Fruit fly (Drosophila melanogaster): ENCODE results near the gene CG43094.
A peak's percentile ranks its signal among the peaks of the same experiment; 100 is the strongest.

Gene CG43094

DNA sequence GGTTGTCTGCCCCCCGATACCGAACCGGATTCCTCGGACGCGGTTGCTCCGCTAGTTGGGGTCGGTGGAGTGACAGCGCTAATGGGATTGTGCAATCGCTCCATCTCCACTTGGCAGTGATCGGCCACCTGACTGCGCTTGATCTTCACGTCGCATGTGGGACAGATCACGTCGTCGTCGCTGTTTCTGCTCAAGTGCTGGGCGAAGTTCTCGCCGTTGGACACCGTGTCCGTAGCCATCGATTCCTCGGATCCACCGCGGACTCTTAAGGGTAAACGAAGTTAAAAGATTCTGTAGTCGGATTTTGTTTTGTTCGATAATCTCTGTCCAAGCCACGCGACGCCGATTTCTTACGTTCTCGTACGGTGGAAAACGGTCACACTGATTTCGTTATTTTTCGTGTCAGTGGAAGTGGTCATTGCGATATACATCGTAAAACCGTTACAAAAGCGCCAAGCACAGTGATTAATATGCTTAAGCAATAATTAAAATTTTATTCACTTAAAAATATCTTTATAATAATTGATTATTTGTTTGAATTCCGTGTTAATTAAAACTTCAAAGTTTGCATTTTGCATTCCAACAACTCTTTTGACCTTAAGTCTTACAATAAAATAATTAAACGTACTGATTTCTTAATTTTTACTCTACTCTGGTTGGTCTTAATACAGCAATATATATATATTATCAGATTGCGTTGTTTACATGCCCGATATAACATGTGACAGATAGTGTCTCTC lies 44.6 kb downstream of the CG43094 start, which contains the start of gene RNF220 (continued):
- peak; percentile 37 for TF ChIP-seq Sox15 (GFP tag; optimal IDR thresholded peaks at IDR 0.05)
- peak; percentile 31 for TF ChIP-seq achi (GFP tag; optimal IDR thresholded peaks at IDR 0.05)
- no peak for TF ChIP-seq vri (GFP tag; optimal IDR thresholded peaks at IDR 0.05)
- TF ChIP-seq CG8119 (GFP tag; IDR thresholded peaks at IDR 0.05) = peak; percentile 19; the same call in 1 of the 3 replicates
- no peak for TF ChIP-seq Hr38 (GFP tag; optimal IDR thresholded peaks at IDR 0.05)
- TF ChIP-seq Eip93F (GFP tag; optimal IDR thresholded peaks at IDR 0.05) = no peak
- no peak for TF ChIP-seq topi (GFP tag; optimal IDR thresholded peaks at IDR 0.05)
- 0 out of 2 replicates have a peak, but pooled peaks have one; percentile 24 for TF ChIP-seq CG15336 (GFP tag; IDR thresholded peaks at IDR 0.05)
- peak; percentile 15 for TF ChIP-seq CG3032 (tag; optimal IDR thresholded peaks at IDR 0.05)
- TF ChIP-seq Blimp-1 (GFP tag; optimal IDR thresholded peaks at IDR 0.05) = no peak
- no peak for TF ChIP-seq CG9139 (GFP tag; optimal IDR thresholded peaks at IDR 0.05)
- peak; percentile 48 for TF ChIP-seq CG32006 (GFP tag; optimal IDR thresholded peaks at IDR 0.05)
- peak; percentile 12 for TF ChIP-seq CG34406 (GFP tag; optimal IDR thresholded peaks at IDR 0.05)
- no peak for TF ChIP-seq spab (GFP tag; optimal IDR thresholded peaks at IDR 0.05)
- peak; percentile 28 for TF ChIP-seq esn (GFP tag; optimal IDR thresholded peaks at IDR 0.05)
- TF ChIP-seq CG6854 (GFP tag; optimal IDR thresholded peaks at IDR 0.05) = no peak
- no peak for TF ChIP-seq Gug (GFP tag; IDR thresholded peaks at IDR 0.05)
- TF ChIP-seq fkh (GFP tag; optimal IDR thresholded peaks at IDR 0.05) = peak; percentile 26
- no peak for TF ChIP-seq ss (GFP tag; optimal IDR thresholded peaks at IDR 0.05)
- peak; percentile 67; the same call in 2 of the 3 replicates for TF ChIP-seq eg (GFP tag; IDR thresholded peaks at IDR 0.05)
- TF ChIP-seq CG8632 (GFP tag; optimal IDR thresholded peaks at IDR 0.05) = peak; percentile 23
- peak; percentile 20 for TF ChIP-seq CG4318 (GFP tag; optimal IDR thresholded peaks at IDR 0.05)

- TF ChIP-seq Ets21C (GFP tag; optimal IDR thresholded peaks at IDR 0.05) (no peak), svp (GFP tag) (peak; percentile 97), fd59A (GFP tag; optimal IDR thresholded peaks at IDR 0.05) (no peak), Eip93F (GFP tag; optimal IDR thresholded peaks at IDR 0.05) (peak; percentile 10), CG8632 (GFP tag; optimal IDR thresholded peaks at IDR 0.05) (peak; percentile 45), OdsH (GFP tag; optimal IDR thresholded peaks at IDR 0.05) (peak; percentile 71), Eip78C (GFP tag) (peak; percentile 89), pdm3 (GFP tag; optimal IDR thresholded peaks at IDR 0.05) (peak; percentile 38), CG9139 (GFP tag; optimal IDR thresholded peaks at IDR 0.05) (peak; percentile 18), Eip75B (GFP tag; optimal IDR thresholded peaks at IDR 0.05) (peak; percentile 46), Sox102F (GFP tag; optimal IDR thresholded peaks at IDR 0.05) (peak; percentile 52), Hr39 (GFP tag; optimal IDR thresholded peaks at IDR 0.05) (peak; percentile 33), dac (GFP tag; optimal IDR thresholded peaks at IDR 0.05) (no peak), CG6808 (GFP tag; optimal IDR thresholded peaks at IDR 0.05) (peak; percentile 32), CG6854 (GFP tag; optimal IDR thresholded peaks at IDR 0.05) (no peak), CG3032 (tag; optimal IDR thresholded peaks at IDR 0.05) (peak; percentile 78), fd85E (GFP tag; optimal IDR thresholded peaks at IDR 0.05) (peak; percentile 0), vri (GFP tag; optimal IDR thresholded peaks at IDR 0.05) (peak; percentile 54), CG34406 (GFP tag; optimal IDR thresholded peaks at IDR 0.05) (peak; percentile 71), CG8119 (GFP tag; IDR thresholded peaks at IDR 0.05) (peak; percentile 80), Lpt (GFP tag; optimal IDR thresholded peaks at IDR 0.05) (peak; percentile 54), esn (GFP tag; optimal IDR thresholded peaks at IDR 0.05) (peak; percentile 73), Hr4 (GFP tag; optimal IDR thresholded peaks at IDR 0.05) (peak; percentile 54), CG10631 (GFP tag; optimal IDR thresholded peaks at IDR 0.05) (peak; percentile 71), CG32006 (GFP tag; optimal IDR thresholded peaks at IDR 0.05) (peak; percentile 62), CG11294 (GFP tag; IDR thresholded peaks at IDR 0.05) (peak; percentile 22; the same call in 1 of the 2 replicates), CG15336 (GFP tag; IDR thresholded peaks at IDR 0.05) (peak; percentile 88), CG4318 (GFP tag; optimal IDR thresholded peaks at IDR 0.05) (no peak), Hr38 (GFP tag; optimal IDR thresholded peaks at IDR 0.05) (no peak), CG6276 (GFP tag; optimal IDR thresholded peaks at IDR 0.05) (peak; percentile 40), eg (GFP tag; IDR thresholded peaks at IDR 0.05) (peak; percentile 84; the same call in 2 of the 3 replicates), net (GFP tag; optimal IDR thresholded peaks at IDR 0.05) (peak; percentile 55), acj6 (GFP tag; optimal IDR thresholded peaks at IDR 0.05) (peak; percentile 51), Blimp-1 (GFP tag; optimal IDR thresholded peaks at IDR 0.05) (no peak), ss (GFP tag; optimal IDR thresholded peaks at IDR 0.05) (peak in 1 of 2 experiments; percentile 44), CG16779 (tag; optimal IDR thresholded peaks at IDR 0.05) (no peak), CG3919 (GFP tag; optimal IDR thresholded peaks at IDR 0.05) (peak; percentile 68), Ets96B (tag; optimal IDR thresholded peaks at IDR 0.05) (peak; percentile 80)
These were observed 46.4 kb downstream of the CG43094 start, which contains the start of gene Irp-1A for dm6 chr3R:22724149-22724973. Gene Irp-1A, minus strand, starts transcription at chr3R:22724587.
